Fruit fly (Drosophila melanogaster) whole organism, embryonic: ENCODE data around the gene CG4293.

Experiments
- Aef1 ChIP-seq: fragments of 200-800 bp; sonication (Bioruptor generic); IDR thresholded peaks from 3 replicates; pipeline ENCODE4 v1.3.6; 2022; ENCODE audit warnings: missing biosample characterization, missing genetic modification characterization
- Atf3 ChIP-seq: fragments of 200-800 bp; sonication (Bioruptor generic); optimal IDR thresholded peaks from 3 replicates; lab custom pipeline; 2016; ENCODE audit warnings: missing biosample characterization, missing genetic modification characterization
- BEAF-32 ChIP-seq: fragments of 200-800 bp; sonication (Bioruptor generic); optimal IDR thresholded peaks from 3 replicates; lab custom pipeline; 2017; ENCODE audit warnings: missing biosample characterization, missing genetic modification characterization, mild to moderate bottlenecking, moderate library complexity, missing genetic modification reagents
- CG10147 ChIP-seq: fragments of 200-800 bp; sonication (Bioruptor generic); optimal IDR thresholded peaks from 2 replicates; lab custom pipeline; 2019; ENCODE audit warnings: missing biosample characterization, mild to moderate bottlenecking, missing genetic modification characterization, moderate library complexity
- CG10431 ChIP-seq: fragments of 200-800 bp; sonication (Bioruptor generic); optimal IDR thresholded peaks from 3 replicates; lab custom pipeline; 2018; ENCODE audit warnings: missing biosample characterization, mild to moderate bottlenecking, missing genetic modification characterization
- CG10565 ChIP-seq: fragments of 200-800 bp; sonication (Bioruptor generic); optimal IDR thresholded peaks from 3 replicates; lab custom pipeline; 2016; ENCODE audit warnings: missing biosample characterization, mild to moderate bottlenecking, missing genetic modification characterization
- CG10959 ChIP-seq: fragments of 200-800 bp; sonication (Bioruptor generic); IDR thresholded peaks from 2 replicates; pipeline ENCODE4 v1.3.6; 2022; ENCODE audit warnings: missing biosample characterization, missing genetic modification characterization
- CG12071 ChIP-seq: fragments of 200-800 bp; sonication (Bioruptor generic); optimal IDR thresholded peaks from 3 replicates; lab custom pipeline; 2018; ENCODE audit warnings: missing biosample characterization, mild to moderate bottlenecking, missing genetic modification characterization
- CG12104 ChIP-seq: fragments of 200-800 bp; sonication (Bioruptor generic); optimal IDR thresholded peaks from 3 replicates; lab custom pipeline; 2016; ENCODE audit warnings: missing biosample characterization, missing genetic modification characterization
- CG1603 ChIP-seq: fragments of 200-800 bp; sonication (Bioruptor generic); optimal IDR thresholded peaks from 2 replicates; lab custom pipeline; 2019; ENCODE audit warnings: missing biosample characterization, mild to moderate bottlenecking, missing genetic modification characterization, moderate library complexity
- CG16779 ChIP-seq: fragments of 200-800 bp; sonication (Bioruptor generic); IDR thresholded peaks from 2 replicates; pipeline ENCODE4 v1.3.6; 2022; ENCODE audit warnings: missing biosample characterization, missing genetic modification characterization
- CG16813 ChIP-seq: fragments of 200-800 bp; sonication (Bioruptor generic); IDR thresholded peaks from 3 replicates; pipeline ENCODE4 v1.3.6; 2022; ENCODE audit warnings: missing biosample characterization, missing genetic modification characterization; ENCODE audit not compliant: partially characterized antibody
- CG16815 ChIP-seq: fragments of 200-800 bp; sonication (Bioruptor generic); optimal IDR thresholded peaks from 3 replicates; lab custom pipeline; 2017; ENCODE audit warnings: missing biosample characterization, mild to moderate bottlenecking, missing genetic modification characterization
- CG1792 ChIP-seq: fragments of 200-800 bp; sonication (Bioruptor generic); optimal IDR thresholded peaks from 2 replicates; lab custom pipeline; 2016; ENCODE audit warnings: missing biosample characterization, missing genetic modification characterization
- CG2712 ChIP-seq: fragments of 200-800 bp; optimal IDR thresholded peaks from 3 replicates; lab custom pipeline; 2019; ENCODE audit warnings: missing biosample characterization, mild to moderate bottlenecking, missing genetic modification characterization, moderate library complexity
- CG34224 ChIP-seq: fragments of 200-800 bp; sonication (Bioruptor generic); IDR thresholded peaks from 3 replicates; pipeline ENCODE4 v1.3.6; 2022; ENCODE audit warnings: missing biosample characterization, missing genetic modification characterization; ENCODE audit not compliant: partially characterized antibody
- CG5245 ChIP-seq: fragments of 200-800 bp; sonication (Bioruptor generic); optimal IDR thresholded peaks from 3 replicates; lab custom pipeline; 2016; ENCODE audit warnings: missing biosample characterization, missing genetic modification characterization
- CG6683 ChIP-seq: fragments of 200-800 bp; sonication (Bioruptor generic); optimal IDR thresholded peaks from 2 replicates; lab custom pipeline; 2017; ENCODE audit warnings: missing biosample characterization, mild to moderate bottlenecking, missing genetic modification characterization, missing genetic modification reagents
- CG7357 ChIP-seq: fragments of 200-800 bp; sonication (Bioruptor generic); IDR thresholded peaks from 3 replicates; pipeline ENCODE4 v1.3.6; 2022; ENCODE audit warnings: missing biosample characterization, missing genetic modification characterization
- CG8478 ChIP-seq: fragments of >200 bp; optimal IDR thresholded peaks from 2 replicates; lab custom pipeline; 2018
- CG9797 ChIP-seq: fragments of 200-800 bp; sonication (Bioruptor generic); optimal IDR thresholded peaks from 3 replicates; lab custom pipeline; 2018; ENCODE audit warnings: missing biosample characterization, mild to moderate bottlenecking, missing genetic modification characterization
- D ChIP-seq, 2 experiments: fragments of 200-800 bp in 1 of 2; fragments of >200 bp in 1 of 2; sonication (Bioruptor generic) in 1 of 2; optimal IDR thresholded peaks; 2 replicates in 1 of 2; 3 replicates in 1 of 2; lab custom pipeline; 2017; ENCODE audit warnings: mild to moderate bottlenecking in 1 of 2, missing biosample characterization in 1 of 2, missing genetic modification characterization in 1 of 2, missing genetic modification reagents in 1 of 2
- D19B ChIP-seq: fragments of 200-800 bp; sonication (Bioruptor generic); optimal IDR thresholded peaks from 2 replicates; lab custom pipeline; 2017; ENCODE audit warnings: missing biosample characterization, mild to moderate bottlenecking, missing genetic modification characterization
- Dad ChIP-seq: fragments of 200-800 bp; sonication (Bioruptor generic); optimal IDR thresholded peaks from 3 replicates; lab custom pipeline; 2016; ENCODE audit warnings: missing biosample characterization, missing genetic modification characterization
- Deaf1 ChIP-seq: fragments of 200-800 bp; optimal IDR thresholded peaks from 3 replicates; lab custom pipeline; 2019; ENCODE audit warnings: missing biosample characterization, mild to moderate bottlenecking, missing genetic modification characterization, moderate library complexity
- H2.0 ChIP-seq: fragments of 200-800 bp; sonication (Bioruptor generic); IDR thresholded peaks from 2 replicates; pipeline ENCODE4 v1.3.6; 2022; ENCODE audit warnings: missing biosample characterization, missing genetic modification characterization
- HmgD ChIP-seq: fragments of 200-800 bp; sonication (Bioruptor generic); optimal IDR thresholded peaks from 3 replicates; lab custom pipeline; 2016; ENCODE audit warnings: missing biosample characterization, missing genetic modification characterization
- MBD-R2 ChIP-seq: fragments of 200-800 bp; sonication (Bioruptor generic); IDR thresholded peaks from 2 replicates; pipeline ENCODE4 v1.3.6; 2022; ENCODE audit warnings: missing biosample characterization, missing genetic modification characterization
- Med ChIP-seq: fragments of 200-800 bp; sonication (Bioruptor generic); peaks from one replicate; lab custom pipeline; 2016; ENCODE audit warnings: missing biosample characterization, missing genetic modification characterization, mild to moderate bottlenecking, inconsistent platforms, moderate library complexity
- Oaz ChIP-seq: fragments of 200-800 bp; sonication (Bioruptor generic); IDR thresholded peaks from 2 replicates; pipeline ENCODE4 v1.3.6; 2022; ENCODE audit warnings: missing biosample characterization, missing genetic modification characterization
- Optix ChIP-seq: fragments of 200-800 bp; sonication (Bioruptor generic); IDR thresholded peaks from 3 replicates; pipeline ENCODE4 v1.3.6; 2022; ENCODE audit warnings: missing biosample characterization, missing genetic modification characterization
- Sry-δ ChIP-seq: fragments of 200-800 bp; sonication (Bioruptor generic); optimal IDR thresholded peaks from 2 replicates; lab custom pipeline; 2016; ENCODE audit warnings: missing biosample characterization, missing genetic modification characterization
- ab ChIP-seq: fragments of 200-800 bp; sonication (Bioruptor generic); optimal IDR thresholded peaks from 2 replicates; lab custom pipeline; 2016; ENCODE audit warnings: missing biosample characterization, missing genetic modification characterization
- abd-A ChIP-seq: fragments of 200-800 bp; sonication (Bioruptor generic); optimal IDR thresholded peaks from 3 replicates; lab custom pipeline; 2019; ENCODE audit warnings: missing biosample characterization, mild to moderate bottlenecking, missing genetic modification characterization, moderate library complexity
- al ChIP-seq: fragments of 200-800 bp; sonication (Bioruptor generic); IDR thresholded peaks from 2 replicates; pipeline ENCODE4 v1.3.6; 2022; ENCODE audit warnings: missing biosample characterization, missing genetic modification characterization
- chinmo ChIP-seq: fragments of 200-800 bp; sonication (Bioruptor generic); IDR thresholded peaks from 4 replicates; pipeline ENCODE4 v1.3.6; 2022; ENCODE audit warnings: missing biosample characterization, missing genetic modification characterization; ENCODE audit not compliant: partially characterized antibody
- croc ChIP-seq: fragments of 200-800 bp; sonication (Bioruptor generic); conservative IDR thresholded peaks from 3 replicates; pipeline ENCODE4 v1.3.6; 2022; ENCODE audit warnings: missing biosample characterization, missing genetic modification characterization
- fu2 ChIP-seq: fragments of 200-800 bp; sonication (Bioruptor generic); optimal IDR thresholded peaks from 2 replicates; lab custom pipeline; 2016; ENCODE audit warnings: missing biosample characterization, missing genetic modification characterization
- hkb ChIP-seq, 2 experiments: fragments of 200-800 bp in 1 of 2; fragments of >200 bp in 1 of 2; sonication (Bioruptor generic) in 1 of 2; IDR thresholded peaks in 1 of 2; optimal IDR thresholded peaks in 1 of 2; 2 replicates each; pipeline versions ENCODE4 v1.3.6 to Lab custom; 2017 to 2022; ENCODE audit warnings: missing biosample characterization in 1 of 2, missing genetic modification characterization in 1 of 2
- hth ChIP-seq: fragments of >200 bp; optimal IDR thresholded peaks from 2 replicates; lab custom pipeline; 2017; ENCODE audit warnings: inconsistent platforms
- jing ChIP-seq: fragments of 200-800 bp; sonication (Bioruptor generic); optimal IDR thresholded peaks from 2 replicates; lab custom pipeline; 2018; ENCODE audit warnings: missing biosample characterization, mild to moderate bottlenecking, missing genetic modification characterization
- jumu ChIP-seq: fragments of 200-800 bp; sonication (Bioruptor generic); optimal IDR thresholded peaks from 3 replicates; lab custom pipeline; 2016; ENCODE audit warnings: missing biosample characterization, missing genetic modification characterization
- lov ChIP-seq, 2 experiments: fragments of 200-800 bp in 1 of 2; fragments of >200 bp in 1 of 2; sonication (Bioruptor generic) in 1 of 2; IDR thresholded peaks in 1 of 2; optimal IDR thresholded peaks in 1 of 2; 2 replicates in 1 of 2; 3 replicates in 1 of 2; pipeline versions ENCODE4 v1.3.6 to Lab custom; 2017 to 2022; ENCODE audit warnings: missing biosample characterization in 1 of 2, missing genetic modification characterization in 1 of 2
- nmo ChIP-seq: fragments of 200-800 bp; sonication (Bioruptor generic); optimal IDR thresholded peaks from 2 replicates; lab custom pipeline; 2018; ENCODE audit warnings: missing biosample characterization, mild to moderate bottlenecking, missing genetic modification characterization, moderate library complexity
- org-1 ChIP-seq: fragments of 200-800 bp; sonication (Bioruptor generic); optimal IDR thresholded peaks from 2 replicates; lab custom pipeline; 2017; ENCODE audit warnings: missing biosample characterization, missing genetic modification characterization
- pfk ChIP-seq: fragments of 200-800 bp; sonication (Bioruptor generic); optimal IDR thresholded peaks from 2 replicates; lab custom pipeline; 2018; ENCODE audit warnings: missing biosample characterization, mild to moderate bottlenecking, missing genetic modification characterization, moderate library complexity
- pzg ChIP-seq: fragments of 200-800 bp; sonication (Bioruptor generic); optimal IDR thresholded peaks from 3 replicates; lab custom pipeline; 2018; ENCODE audit warnings: missing biosample characterization, mild to moderate bottlenecking, missing genetic modification characterization, moderate library complexity

Gene CG4293

DNA sequence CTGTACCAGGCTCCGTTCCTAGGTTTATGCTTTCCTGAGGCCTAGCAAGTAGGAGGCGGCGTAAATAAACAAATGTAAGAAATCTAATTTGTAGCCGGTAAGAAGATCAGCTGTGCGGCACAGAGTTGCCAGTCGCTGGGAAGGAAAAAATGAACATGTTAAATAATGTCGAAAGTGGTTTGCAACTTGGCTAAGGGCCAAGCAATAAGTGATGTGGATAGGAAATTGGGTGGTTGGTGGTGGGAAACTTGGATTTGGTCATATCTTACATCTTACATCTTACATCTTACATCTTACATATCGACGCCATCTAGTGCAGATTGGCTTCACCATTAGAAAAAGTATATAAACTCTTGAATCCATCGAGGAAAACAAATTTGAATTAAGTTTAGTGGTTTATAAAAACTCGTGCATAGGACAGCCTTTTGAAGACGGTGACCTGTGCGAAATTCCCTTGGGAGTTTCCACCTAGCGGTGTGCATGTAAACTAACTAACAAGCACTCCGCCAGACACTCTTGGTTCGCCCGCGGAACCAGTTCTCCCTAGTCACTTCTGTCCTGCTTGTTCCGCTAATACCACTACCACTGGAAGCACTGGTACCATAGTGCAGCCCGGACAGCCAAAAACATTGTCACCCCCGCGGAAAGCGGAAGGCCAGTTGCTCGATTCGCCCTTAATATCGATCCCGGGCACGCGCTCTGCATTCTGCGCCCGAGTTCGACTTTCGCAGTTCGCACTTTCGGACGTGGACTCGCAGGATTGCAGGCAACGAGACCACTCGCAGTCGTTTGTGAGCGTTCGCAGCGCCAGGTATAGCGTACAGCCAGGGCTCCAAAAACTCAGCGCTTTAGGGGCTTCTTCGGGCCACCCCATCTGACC lies at the start of gene CG4293, which contains the start of gene Appl (continued):
- peak; percentile 84 for TF ChIP-seq MBD-R2 (GFP tag; lab: Robert Waterston, UW)
- no peak for TF ChIP-seq chinmo (GFP tag; lab: Robert Waterston, UW)
- no peak; the same call in 1 of the 3 replicates for TF ChIP-seq CG34224 (GFP tag; lab: Robert Waterston, UW)
- no peak for TF ChIP-seq H2.0 (GFP tag; lab: Robert Waterston, UW)
- 0 out of 2 replicates have a peak, but pooled peaks have one; percentile 27 for TF ChIP-seq CG16779 (GFP tag; lab: Robert Waterston, UW)
- no peak for TF ChIP-seq org-1 (GFP tag; lab: Kevin White, UChicago)
- TF ChIP-seq lov (optimal IDR thresholded peaks at IDR 0.05; lab: Kevin White, UChicago) = no peak
- TF ChIP-seq lov (GFP tag; IDR thresholded peaks at IDR 0.05; lab: Robert Waterston, UW) = no peak
- TF ChIP-seq Optix = 0 out of 3 replicates have a peak, but pooled peaks have one; percentile 22
- no peak for TF ChIP-seq CG12071
- TF ChIP-seq CG1603 (tag; lab: Kevin White, UChicago) = peak; percentile 69
- TF ChIP-seq HmgD = peak; percentile 67
- no peak for TF ChIP-seq hth (lab: Kevin White, UChicago)
- TF ChIP-seq Med (GFP tag; lab: Kevin White, UChicago) = peak; percentile 42
- peak; percentile 55 for TF ChIP-seq CG9797 (GFP tag; lab: Kevin White, UChicago)
- TF ChIP-seq D19B (GFP tag; lab: Kevin White, UChicago) = no peak
- TF ChIP-seq CG12104 (GFP tag; lab: Kevin White, UChicago) = no peak
- TF ChIP-seq CG2712 (tag; lab: Kevin White, UChicago) = peak; percentile 31
- peak; percentile 83 for TF ChIP-seq pzg (GFP tag; lab: Kevin White, UChicago)
- TF ChIP-seq jing (GFP tag; lab: Kevin White, UChicago) = no peak
- peak; percentile 85 for TF ChIP-seq CG8478
- peak; percentile 53; the same call in 2 of the 3 replicates for TF ChIP-seq CG16813 (GFP tag; lab: Robert Waterston, UW)
- TF ChIP-seq Oaz (GFP tag; lab: Robert Waterston, UW) = no peak
- no peak for TF ChIP-seq Dad
- TF ChIP-seq nmo = peak; percentile 36
- peak; percentile 47 for TF ChIP-seq BEAF-32 (GFP tag; lab: Kevin White, UChicago)
- TF ChIP-seq CG10565 (GFP tag; lab: Kevin White, UChicago) = no peak
- TF ChIP-seq CG6683 (GFP tag; lab: Kevin White, UChicago) = no peak
- TF ChIP-seq Atf3 = no peak
- TF ChIP-seq abd-A = no peak
- no peak for TF ChIP-seq al (GFP tag; lab: Robert Waterston, UW)
- no peak for TF ChIP-seq croc (GFP tag; lab: Robert Waterston, UW)
- no peak for TF ChIP-seq ab (GFP tag; lab: Kevin White, UChicago)
- peak; percentile 98 for TF ChIP-seq hkb (optimal IDR thresholded peaks at IDR 0.05; lab: Kevin White, UChicago)
- no peak for TF ChIP-seq hkb (GFP tag; IDR thresholded peaks at IDR 0.05; lab: Robert Waterston, UW)
- no peak for TF ChIP-seq CG5245 (GFP tag; lab: Kevin White, UChicago)
- peak; percentile 53 for TF ChIP-seq Sry-δ (GFP tag; lab: Kevin White, UChicago)
- TF ChIP-seq fu2 (GFP tag; lab: Kevin White, UChicago) = no peak
- no peak for TF ChIP-seq jumu (GFP tag; lab: Kevin White, UChicago)
- TF ChIP-seq D (optimal IDR thresholded peaks at IDR 0.05; lab: Kevin White, UChicago) = no peak
- TF ChIP-seq D (GFP tag; optimal IDR thresholded peaks at IDR 0.05; lab: Kevin White, UChicago) = no peak
- no peak for TF ChIP-seq CG10431 (GFP tag; lab: Kevin White, UChicago)
- peak; percentile 9 for TF ChIP-seq CG10147 (GFP tag; lab: Kevin White, UChicago)
- TF ChIP-seq CG7357 (GFP tag; lab: Robert Waterston, UW) = no peak
- TF ChIP-seq CG10959 (GFP tag; lab: Robert Waterston, UW) = no peak
- no peak for TF ChIP-seq CG1792 (GFP tag; lab: Kevin White, UChicago)
- no peak for TF ChIP-seq CG16815
- TF ChIP-seq Aef1 (GFP tag; lab: Robert Waterston, UW) = no peak
- TF ChIP-seq pfk (GFP tag; lab: Kevin White, UChicago) = no peak
- peak; percentile 64 for TF ChIP-seq Deaf1 (tag; lab: Kevin White, UChicago)
